Fruit fly (Drosophila melanogaster) S2 (cell line): ENCODE data around the gene CG31642.
A peak's percentile ranks its signal among the peaks of the same experiment; 100 is the strongest.

Experiments
- CG8478 ChIP-seq: fragments of >200 bp; optimal IDR thresholded peaks from 2 replicates; lab custom pipeline; 2018
- CTCF ChIP-seq, 2 experiments: fragments of >200 bp; optimal IDR thresholded peaks; 2 replicates each; lab custom pipeline; 2018

CG31642 gene

dm6 chr2L:6109313-6109847 lies 8.9 kb upstream of the CG31642 start:
- TF ChIP-seq CG8478 (no peak), CTCF (optimal IDR thresholded peaks at IDR 0.05; lab: Kevin White, UChicago) (no peak)

- TF ChIP-seq CG8478 (no peak), CTCF (optimal IDR thresholded peaks at IDR 0.05; lab: Kevin White, UChicago) (no peak)
Observed at dm6 chr2L:6110781-6111180, 7.5 kb upstream of the CG31642 start.

DNA sequence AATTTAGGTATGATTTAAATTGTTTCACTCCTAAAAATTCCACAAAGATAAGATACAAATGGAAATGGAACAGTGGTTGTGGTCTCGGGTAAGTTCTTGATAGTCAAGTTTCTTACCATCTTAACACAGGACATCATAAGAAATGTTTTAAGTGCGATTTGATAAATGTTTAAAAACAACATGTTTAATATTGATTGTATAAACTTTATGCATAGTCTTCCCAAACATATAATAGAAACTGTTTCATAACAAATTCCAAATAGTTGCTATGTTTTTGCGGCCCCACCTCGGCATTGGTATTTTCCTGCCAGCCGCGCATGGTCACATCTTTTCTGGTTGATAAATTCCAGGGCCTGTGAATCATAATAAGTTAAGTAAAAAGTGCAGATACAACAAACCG lies 6.5 kb downstream of the CG31642 start, which contains the start of gene Arpc4:
Gene Arpc4 (plus strand): TSS at position 318 of the 400 bp plus-strand sequence.
- peak; percentile 25 to 32 for TF ChIP-seq CTCF (optimal IDR thresholded peaks at IDR 0.05; lab: Kevin White, UChicago)
- TF ChIP-seq CG8478 = no peak

- no peak for TF ChIP-seq CTCF (optimal IDR thresholded peaks at IDR 0.05; lab: Kevin White, UChicago)
- no peak for TF ChIP-seq CG8478
Observed at dm6 chr2L:6127478-6127877, 9.2 kb downstream of the CG31642 start, which contains the start of gene WDR79. Gene WDR79, minus strand, starts transcription at chr2L:6127775.

DNA sequence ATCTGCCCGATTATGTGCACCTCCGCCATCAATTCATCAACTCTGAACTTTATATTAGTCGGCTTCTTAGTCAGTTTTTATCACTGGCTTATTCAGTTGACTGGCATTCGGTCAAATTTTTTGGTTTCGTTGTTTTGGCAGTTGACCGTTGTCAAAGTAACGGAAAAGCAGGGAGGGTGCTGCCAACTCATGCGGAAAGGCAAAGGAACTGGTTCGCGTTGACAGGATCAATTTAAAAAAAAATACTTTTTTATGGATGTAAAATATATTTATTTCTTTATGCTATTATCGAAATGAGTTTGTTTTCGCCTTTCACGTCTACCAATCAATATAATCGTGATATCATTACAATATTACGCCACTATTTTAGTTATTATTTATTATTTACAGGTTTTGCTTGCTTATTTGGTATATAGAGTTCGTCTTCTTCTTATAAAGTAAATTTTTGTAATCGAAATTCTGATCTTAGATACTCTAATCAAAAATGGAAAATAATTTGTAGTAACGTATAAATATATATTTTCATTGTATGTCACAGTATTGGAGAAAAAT lies 12.3 kb downstream of the CG31642 start, which contains the start of the genes B9d2, tctn and CG9222:
Gene B9d2 (minus strand): TSS at position 130 of the 552 bp plus-strand sequence.
Gene tctn (minus strand): TSS at position 130 of the 552 bp plus-strand sequence.
Gene CG9222 (plus strand): TSS at position 502 of the 552 bp plus-strand sequence.
- TF ChIP-seq CTCF (optimal IDR thresholded peaks at IDR 0.05; lab: Kevin White, UChicago) (no peak), CG8478 (no peak)

DNA sequence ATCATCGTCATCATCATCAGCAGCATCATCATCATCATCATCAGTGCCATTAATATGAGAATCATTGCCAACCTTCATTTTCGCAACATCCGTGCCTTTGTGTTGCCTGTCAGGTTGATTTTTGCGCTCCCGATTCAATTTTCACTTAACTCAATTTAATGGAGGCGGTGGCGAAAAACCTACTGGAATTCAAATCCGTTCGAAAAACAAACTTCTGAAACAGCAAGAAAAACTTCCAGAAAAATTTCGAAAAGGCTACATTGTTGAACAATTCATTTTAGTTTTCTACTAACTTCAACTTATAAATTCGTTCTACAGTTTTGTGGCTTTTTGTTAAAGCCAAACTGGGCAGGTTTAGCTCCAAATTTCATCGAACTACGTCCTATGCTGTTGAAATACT lies 20.8 kb downstream of the CG31642 start, which contains the start of gene CG13991:
Gene CG13991 (plus strand): TSS at position 301 of the 400 bp plus-strand sequence.
- no peak for TF ChIP-seq CTCF (optimal IDR thresholded peaks at IDR 0.05; lab: Kevin White, UChicago)
- no peak for TF ChIP-seq CG8478

DNA sequence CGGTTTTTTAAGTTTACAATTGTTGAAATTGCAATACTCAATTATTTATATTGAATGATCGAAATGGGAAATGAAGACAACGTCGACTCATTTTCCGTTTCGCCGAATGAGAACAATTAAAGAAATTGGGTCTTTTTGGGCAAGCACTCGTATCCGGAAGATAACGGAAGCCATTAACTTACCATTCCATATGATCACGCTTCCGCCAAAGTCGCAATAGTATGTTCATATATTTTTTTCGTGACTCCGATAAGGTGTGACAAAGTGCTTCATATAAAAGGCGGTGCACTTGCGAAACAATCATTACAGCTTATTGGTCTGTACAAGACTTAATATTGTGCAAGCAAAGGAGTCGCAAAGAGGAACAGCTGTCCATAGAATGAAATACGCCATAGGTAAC lies 33.4 kb downstream of the CG31642 start, which contains the start of gene Muc26B:
Gene Muc26B (plus strand): TSS at position 301 of the 400 bp plus-strand sequence.
- no peak for TF ChIP-seq CG8478
- no peak for TF ChIP-seq CTCF (optimal IDR thresholded peaks at IDR 0.05; lab: Kevin White, UChicago)

DNA sequence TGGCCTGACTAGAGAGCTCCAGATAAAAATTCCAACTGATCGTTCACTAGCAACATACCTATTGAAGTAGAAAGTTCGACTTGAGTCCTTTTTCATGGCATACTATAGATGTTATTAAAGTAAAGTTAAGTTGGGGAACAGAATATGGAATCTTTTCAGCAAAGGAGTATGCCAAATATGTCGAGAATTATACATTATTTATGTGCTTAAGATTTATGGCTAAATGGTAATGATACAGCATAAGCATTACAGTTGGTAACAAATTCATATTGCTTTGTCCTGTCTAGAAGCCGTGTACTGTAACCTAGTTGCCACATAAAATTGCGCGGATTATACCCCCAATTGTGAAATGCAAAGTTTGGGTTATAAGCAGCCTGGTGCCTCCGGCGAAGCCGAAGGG lies 36.7 kb downstream of the CG31642 start, which contains the start of gene CG31639:
Gene CG31639 (minus strand): TSS at position 101 of the 400 bp plus-strand sequence.
- TF ChIP-seq CTCF (optimal IDR thresholded peaks at IDR 0.05; lab: Kevin White, UChicago) (no peak), CG8478 (no peak)

DNA sequence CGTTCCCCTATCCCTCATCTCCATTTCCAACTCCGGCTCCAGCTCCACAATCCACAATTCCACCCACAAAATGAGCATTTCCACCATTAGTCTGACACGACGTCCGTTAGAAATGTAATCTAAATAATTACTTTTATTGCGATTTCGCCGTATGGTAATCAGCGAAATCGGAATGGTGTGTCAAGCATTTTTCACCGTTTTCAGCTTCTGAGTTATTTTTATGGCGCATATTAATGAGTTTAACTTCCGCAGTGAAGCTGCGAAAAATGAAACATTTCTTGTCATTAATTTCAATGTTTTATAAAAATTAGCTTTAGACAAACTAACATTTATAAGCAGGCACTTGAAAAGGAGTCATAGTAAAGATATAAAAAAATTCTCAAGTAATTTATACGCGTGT lies 41.8 kb downstream of the CG31642 start, which contains the start of gene CG13989:
Gene CG13989 (plus strand): TSS at position 301 of the 400 bp plus-strand sequence.
- TF ChIP-seq CG8478 (no peak), CTCF (optimal IDR thresholded peaks at IDR 0.05; lab: Kevin White, UChicago) (no peak)

DNA sequence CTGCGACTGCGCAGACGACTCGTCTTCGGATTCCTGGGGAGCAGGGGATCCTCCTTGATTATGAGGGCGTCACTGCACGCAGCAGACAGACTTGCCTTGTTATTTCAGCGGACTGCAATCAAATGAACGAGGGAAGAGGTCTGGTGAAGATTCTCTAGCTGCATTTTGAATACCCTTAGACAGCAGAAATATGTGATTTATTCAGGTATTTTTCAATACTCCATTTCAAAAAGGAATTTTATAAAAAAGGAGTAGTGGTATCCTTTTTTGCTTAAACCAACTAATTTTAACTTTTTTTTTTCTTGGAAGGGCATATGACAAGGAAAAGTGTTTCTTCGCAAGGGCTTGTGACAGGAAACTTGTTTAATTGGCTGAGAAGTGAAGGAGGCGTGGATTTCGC lies 47.4 kb downstream of the CG31642 start:
- no peak for TF ChIP-seq CG8478
- TF ChIP-seq CTCF (optimal IDR thresholded peaks at IDR 0.05; lab: Kevin White, UChicago) = no peak

DNA sequence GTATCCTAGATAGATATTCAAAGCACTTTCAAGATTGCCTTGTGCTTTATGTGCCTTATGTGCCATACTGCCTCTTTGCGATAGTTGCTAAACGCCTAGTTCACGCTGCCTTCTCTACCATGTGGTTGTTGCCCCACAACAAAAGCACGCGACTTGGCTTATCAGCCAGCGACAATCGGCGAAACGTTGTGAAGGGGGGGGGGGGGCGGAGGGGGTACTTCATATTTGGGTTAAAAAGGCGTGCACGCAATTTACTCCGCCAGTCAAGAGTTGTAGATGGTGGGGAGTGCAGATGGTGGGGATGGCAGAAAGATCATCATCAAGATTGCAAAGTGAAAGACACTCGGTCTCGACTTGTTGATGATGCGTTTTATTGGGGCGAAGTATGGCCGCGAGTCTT lies 50.8 kb downstream of the CG31642 start:
- no peak for TF ChIP-seq CTCF (optimal IDR thresholded peaks at IDR 0.05; lab: Kevin White, UChicago)
- TF ChIP-seq CG8478 = no peak
